Fruit fly (Drosophila melanogaster): ENCODE results near the gene pum.

The pum gene

dm6 chr3R:9245576-9246200 lies 8.2 kb upstream of the pum start, which contains the start of gene Vps15 (continued):
- TF ChIP-seq CG4404 (GFP tag; IDR thresholded peaks at IDR 0.05) (peak; percentile 43; the same call in 1 of the 2 replicates), D19B (GFP tag; optimal IDR thresholded peaks at IDR 0.05) (peak; percentile 5), Awh (GFP tag; IDR thresholded peaks at IDR 0.05) (peak; percentile 52), Atf3 (GFP tag; optimal IDR thresholded peaks at IDR 0.05) (peak; percentile 5), CG7745 (tag; optimal IDR thresholded peaks at IDR 0.05) (no peak), zfh2 (GFP tag; optimal IDR thresholded peaks at IDR 0.05) (peak; percentile 37), ci (GFP tag; IDR thresholded peaks at IDR 0.05) (peak; percentile 77), CG15601 (tag; optimal IDR thresholded peaks at IDR 0.05) (peak; percentile 82), CG18476 (GFP tag; optimal IDR thresholded peaks at IDR 0.05) (peak; percentile 74), CG7839 (tag; optimal IDR thresholded peaks at IDR 0.05) (peak; percentile 82), Xrp1 (GFP tag; IDR thresholded peaks at IDR 0.05) (peak; percentile 85), CG13123 (GFP tag; optimal IDR thresholded peaks at IDR 0.05) (peak; percentile 58), Mad (GFP tag; optimal IDR thresholded peaks at IDR 0.05) (peak; percentile 48), Camta (GFP tag; optimal IDR thresholded peaks at IDR 0.05) (peak; percentile 65), zfh1 (GFP tag; IDR thresholded peaks at IDR 0.05) (peak; percentile 81), sd (tag; optimal IDR thresholded peaks at IDR 0.05) (peak; percentile 58), CG14860 (GFP tag; IDR thresholded peaks at IDR 0.05; ENCODE audit: partially characterized antibody) (peak; percentile 87), dmrt99B (tag; optimal IDR thresholded peaks at IDR 0.05) (peak; percentile 76), dan (GFP tag; IDR thresholded peaks at IDR 0.05) (no peak), Dref (GFP tag; IDR thresholded peaks at IDR 0.05) (peak; percentile 75), Dbx (GFP tag; IDR thresholded peaks at IDR 0.05) (peak; percentile 75; the same call in 2 of the 3 replicates), Poxn (GFP tag; IDR thresholded peaks at IDR 0.05) (no peak), nom (GFP tag; optimal IDR thresholded peaks at IDR 0.05) (peak; percentile 42), schlank (tag; optimal IDR thresholded peaks at IDR 0.05) (no peak), CG11560 (tag; IDR thresholded peaks at IDR 0.05) (no peak), vfl (GFP tag; optimal IDR thresholded peaks at IDR 0.05) (no peak), tio (GFP tag; optimal IDR thresholded peaks at IDR 0.05) (no peak), CG4617 (GFP tag; optimal IDR thresholded peaks at IDR 0.05; ENCODE audit: borderline replicate concordance) (peak; percentile 46), sima (GFP tag; optimal IDR thresholded peaks at IDR 0.05) (peak; percentile 18), her (GFP tag; optimal IDR thresholded peaks at IDR 0.05) (peak; percentile 47), CG9932 (GFP tag; IDR thresholded peaks at IDR 0.05) (peak; percentile 79), ERR (GFP tag; optimal IDR thresholded peaks at IDR 0.05) (no peak), CG18619 (GFP tag; optimal IDR thresholded peaks at IDR 0.05) (peak; percentile 48), onecut (GFP tag; IDR thresholded peaks at IDR 0.05) (peak; percentile 63), caup (GFP tag; optimal IDR thresholded peaks at IDR 0.05; ENCODE audit: severe bottlenecking) (peak; percentile 52), da (GFP tag; optimal IDR thresholded peaks at IDR 0.05) (peak; percentile 46), emc (GFP tag; optimal IDR thresholded peaks at IDR 0.05) (no peak), CG7963 (GFP tag; IDR thresholded peaks at IDR 0.05; ENCODE audit: partially characterized antibody) (peak; percentile 70), CG30431 (GFP tag; optimal IDR thresholded peaks at IDR 0.05) (no peak), cato (GFP tag; optimal IDR thresholded peaks at IDR 0.05; ENCODE audit: borderline replicate concordance) (peak; percentile 31), Optix (GFP tag; IDR thresholded peaks at IDR 0.05) (no peak), CG4282 (GFP tag; optimal IDR thresholded peaks at IDR 0.05) (no peak), Antp (GFP tag; optimal IDR thresholded peaks at IDR 0.05) (peak; percentile 56), CG6791 (GFP tag; IDR thresholded peaks at IDR 0.05; ENCODE audit: partially characterized antibody) (peak; percentile 65; the same call in 2 of the 3 replicates), ems (GFP tag; optimal IDR thresholded peaks at IDR 0.05) (peak; percentile 77), trh (GFP tag; optimal IDR thresholded peaks at IDR 0.05) (no peak), CG6254 (GFP tag; optimal IDR thresholded peaks at IDR 0.05) (peak; percentile 4), hb (GFP tag; IDR thresholded peaks at IDR 0.05; ENCODE audit: partially characterized antibody) (peak; percentile 82), CG10431 (GFP tag; optimal IDR thresholded peaks at IDR 0.05) (peak; percentile 18), CG2875 (GFP tag; optimal IDR thresholded peaks at IDR 0.05) (peak; percentile 31)
